Fruit fly (Drosophila melanogaster) whole organism, adult: Measurements from ENCODE around the gene CG44090.

Source experiments
- CG11617 ChIP-seq: fragments of 200-800 bp; sonication (Bioruptor generic); optimal IDR thresholded peaks from 2 replicates; lab custom pipeline; 2017; ENCODE audit warnings: mild to moderate bottlenecking, missing biosample characterization, missing genetic modification reagents, missing genetic modification characterization
- CG14711 ChIP-seq: fragments of 200-800 bp; sonication (Bioruptor generic); optimal IDR thresholded peaks from 2 replicates; lab custom pipeline; 2018; ENCODE audit warnings: missing biosample characterization, mild to moderate bottlenecking, missing genetic modification characterization, moderate library complexity
- CG7045 ChIP-seq: fragments of 200-800 bp; sonication (Bioruptor generic); optimal IDR thresholded peaks from 2 replicates; lab custom pipeline; 2017; ENCODE audit warnings: missing biosample characterization, mild to moderate bottlenecking, missing genetic modification characterization
- CG7101 ChIP-seq: fragments of 200-800 bp; sonication (Bioruptor generic); optimal IDR thresholded peaks from 2 replicates; lab custom pipeline; 2018; ENCODE audit warnings: missing biosample characterization, mild to moderate bottlenecking, missing genetic modification characterization, moderate library complexity
- Crg-1 ChIP-seq: fragments of 200-800 bp; sonication (Bioruptor generic); optimal IDR thresholded peaks from 2 replicates; lab custom pipeline; 2016; ENCODE audit warnings: missing biosample characterization, missing genetic modification characterization
- Hr96 ChIP-seq: fragments of 200-800 bp; sonication (Bioruptor generic); optimal IDR thresholded peaks from 2 replicates; lab custom pipeline; 2016; ENCODE audit warnings: missing biosample characterization, missing genetic modification characterization
- cic ChIP-seq: fragments of 200-800 bp; sonication (Bioruptor generic); optimal IDR thresholded peaks from 2 replicates; lab custom pipeline; 2017; ENCODE audit warnings: missing biosample characterization, mild to moderate bottlenecking, missing genetic modification characterization, moderate library complexity
- kay ChIP-seq: fragments of 200-800 bp; sonication (Bioruptor generic); peaks from one replicate; lab custom pipeline; 2016; ENCODE audit warnings: missing biosample characterization, missing genetic modification characterization, borderline replicate concordance
- ovo ChIP-seq: fragments of 200-800 bp; sonication (Bioruptor generic); optimal IDR thresholded peaks from 2 replicates; lab custom pipeline; 2016; ENCODE audit warnings: missing biosample characterization, missing genetic modification characterization
- toe ChIP-seq: fragments of 200-800 bp; sonication (Bioruptor generic); optimal IDR thresholded peaks from 2 replicates; lab custom pipeline; 2016; ENCODE audit warnings: missing biosample characterization, missing genetic modification characterization

- TF ChIP-seq CG7045 (GFP tag; lab: Kevin White, UChicago) (peak; percentile 30), CG11617 (GFP tag; lab: Kevin White, UChicago) (no peak), Crg-1 (GFP tag; lab: Kevin White, UChicago) (no peak), toe (GFP tag; lab: Kevin White, UChicago) (peak; percentile 35), CG14711 (tag; lab: Kevin White, UChicago) (no peak), Hr96 (GFP tag; lab: Kevin White, UChicago) (peak; percentile 74), cic (no peak), CG7101 (no peak), kay (no peak), ovo (GFP tag; lab: Kevin White, UChicago) (peak; percentile 42)
Observed at dm6 chr3R:17402434-17402833, 31.8 kb downstream of the CG44090 start, which contains the start of gene Sur-8.
